ENCODE assay signal across 1 fruit fly cellular context in genomic region chr2L:6841349-6841748, dm6.
A peak's percentile ranks its signal among the peaks of the same experiment; 100 is the strongest.
TF ChIP-seq lines count a peak whose summit lies in the region.

No protein-coding gene starts in this region.

TF ChIP-seq in whole organism, embryonic, 481 proteins besides CTCF, POLR2A, EP300 and RAD21 (continued from another document and continues in another):
- TF ChIP-seq sr (GFP tag; IDR thresholded peaks at IDR 0.05; lab: Robert Waterston, UW) (no peak), Bgb (GFP tag; IDR thresholded peaks at IDR 0.05; lab: Robert Waterston, UW; ENCODE audit: partially characterized antibody) (no peak), gem (tag; optimal IDR thresholded peaks at IDR 0.05; lab: Kevin White, UChicago) (peak; percentile 83), CG17328 (GFP tag; IDR thresholded peaks at IDR 0.05; lab: Robert Waterston, UW) (peak; percentile 90), bbx (GFP tag; IDR thresholded peaks at IDR 0.05; lab: Robert Waterston, UW; ENCODE audit: partially characterized antibody) (no peak), Ravus (GFP tag; IDR thresholded peaks at IDR 0.05; lab: Robert Waterston, UW) (no peak), usp (GFP tag; optimal IDR thresholded peaks at IDR 0.05; lab: Kevin White, UChicago) (no peak), CG2129 (GFP tag; IDR thresholded peaks at IDR 0.05; lab: Robert Waterston, UW; ENCODE audit: partially characterized antibody) (no peak), klu (GFP tag; IDR thresholded peaks at IDR 0.05; lab: Robert Waterston, UW) (peak; percentile 35; the same call in 1 of the 2 replicates), Vsx1 (GFP tag; optimal IDR thresholded peaks at IDR 0.05; lab: Kevin White, UChicago) (peak; percentile 30), dan (GFP tag; IDR thresholded peaks at IDR 0.05; lab: Robert Waterston, UW) (peak; percentile 69), Camta (GFP tag; optimal IDR thresholded peaks at IDR 0.05; lab: Kevin White, UChicago) (peak; percentile 59), her (GFP tag; optimal IDR thresholded peaks at IDR 0.05; lab: Kevin White, UChicago) (peak; percentile 47), phol (tag; optimal IDR thresholded peaks at IDR 0.05; lab: Kevin White, UChicago) (peak; percentile 83), Xrp1 (GFP tag; IDR thresholded peaks at IDR 0.05; lab: Robert Waterston, UW) (peak; percentile 94), slp2 (GFP tag; optimal IDR thresholded peaks at IDR 0.05; lab: Kevin White, UChicago) (peak; percentile 64), Nf-YC (tag; optimal IDR thresholded peaks at IDR 0.05; lab: Kevin White, UChicago) (peak; percentile 64), CG4404 (GFP tag; IDR thresholded peaks at IDR 0.05; lab: Robert Waterston, UW) (peak; percentile 88), ATbp (GFP tag; optimal IDR thresholded peaks at IDR 0.05; lab: Kevin White, UChicago) (peak; percentile 68), zfh2 (GFP tag; optimal IDR thresholded peaks at IDR 0.05; lab: Kevin White, UChicago) (no peak), Rfx (GFP tag; IDR thresholded peaks at IDR 0.05; lab: Robert Waterston, UW) (peak; percentile 55; the same call in 1 of the 2 replicates), vvl (GFP tag; IDR thresholded peaks at IDR 0.05; lab: Robert Waterston, UW) (peak; percentile 90), CG30431 (GFP tag; optimal IDR thresholded peaks at IDR 0.05; lab: Kevin White, UChicago) (peak; percentile 70), Hr51 (GFP tag; optimal IDR thresholded peaks at IDR 0.05; lab: Kevin White, UChicago) (peak; percentile 40 to 64), ken (GFP tag; IDR thresholded peaks at IDR 0.05; lab: Robert Waterston, UW) (peak; percentile 85), ato (GFP tag; IDR thresholded peaks at IDR 0.05; lab: Robert Waterston, UW; ENCODE audit: partially characterized antibody) (no peak), CG10979 (tag; optimal IDR thresholded peaks at IDR 0.05; lab: Kevin White, UChicago) (peak; percentile 89), z (GFP tag; IDR thresholded peaks at IDR 0.05; lab: Robert Waterston, UW) (0 out of 3 replicates have a peak, but pooled peaks have one; percentile 44), az2 (GFP tag; optimal IDR thresholded peaks at IDR 0.05; lab: Kevin White, UChicago) (peak; percentile 67), Lim3 (GFP tag; IDR thresholded peaks at IDR 0.05; lab: Robert Waterston, UW) (0 out of 2 replicates have a peak, but pooled peaks have one; percentile 12), br (optimal IDR thresholded peaks at IDR 0.05; lab: Kevin White, UChicago) (no peak), NfI (GFP tag; optimal IDR thresholded peaks at IDR 0.05; lab: Kevin White, UChicago) (peak; percentile 34), CG2202 (tag; optimal IDR thresholded peaks at IDR 0.05; lab: Kevin White, UChicago) (peak; percentile 79), CG1832 (GFP tag; optimal IDR thresholded peaks at IDR 0.05; lab: Kevin White, UChicago) (no peak), Dad (GFP tag; optimal IDR thresholded peaks at IDR 0.05; lab: Kevin White, UChicago) (peak; percentile 64), CG6854 (GFP tag; optimal IDR thresholded peaks at IDR 0.05; lab: Kevin White, UChicago) (no peak), PHDP (tag; optimal IDR thresholded peaks at IDR 0.05; lab: Kevin White, UChicago) (no peak), ranshi (GFP tag; IDR thresholded peaks at IDR 0.05; lab: Robert Waterston, UW) (peak; percentile 67; the same call in 1 of the 2 replicates), gcm (GFP tag; optimal IDR thresholded peaks at IDR 0.05; lab: Kevin White, UChicago) (peak; percentile 75), CG12219 (GFP tag; optimal IDR thresholded peaks at IDR 0.05; lab: Kevin White, UChicago) (peak; percentile 69), vnd (GFP tag; IDR thresholded peaks at IDR 0.05; lab: Robert Waterston, UW; ENCODE audit: partially characterized antibody) (no peak), Kr (GFP tag; optimal IDR thresholded peaks at IDR 0.05; lab: Kevin White, UChicago) (peak; percentile 67), CG14667 (GFP tag; IDR thresholded peaks at IDR 0.05; lab: Robert Waterston, UW) (peak; percentile 72), CG6254 (GFP tag; optimal IDR thresholded peaks at IDR 0.05; lab: Kevin White, UChicago) (peak; percentile 63), CG12769 (tag; optimal IDR thresholded peaks at IDR 0.05; lab: Kevin White, UChicago) (no peak), CG17361 (GFP tag; IDR thresholded peaks at IDR 0.05; lab: Robert Waterston, UW) (peak; percentile 82), odd (GFP tag; optimal IDR thresholded peaks at IDR 0.05; lab: Kevin White, UChicago) (peak; percentile 38), CG8765 (GFP tag; IDR thresholded peaks at IDR 0.05; lab: Robert Waterston, UW) (peak; percentile 82), CG7357 (GFP tag; IDR thresholded peaks at IDR 0.05; lab: Robert Waterston, UW) (peak; percentile 65; the same call in 2 of the 3 replicates), CG6813 (GFP tag; optimal IDR thresholded peaks at IDR 0.05; lab: Kevin White, UChicago) (peak; percentile 71), esg (GFP tag; conservative IDR thresholded peaks at IDR 0.05; lab: Robert Waterston, UW) (peak; percentile 58), Mrtf (GFP tag; IDR thresholded peaks at IDR 0.05; lab: Robert Waterston, UW) (peak; percentile 47; the same call in 1 of the 3 replicates), D (optimal IDR thresholded peaks at IDR 0.05; lab: Kevin White, UChicago) (no peak), D (GFP tag; optimal IDR thresholded peaks at IDR 0.05; lab: Kevin White, UChicago) (peak; percentile 93), H15 (GFP tag; IDR thresholded peaks at IDR 0.05; lab: Robert Waterston, UW) (peak; percentile 63; the same call in 2 of the 3 replicates), CG8281 (tag; optimal IDR thresholded peaks at IDR 0.05; lab: Kevin White, UChicago) (peak; percentile 28), CG4617 (GFP tag; optimal IDR thresholded peaks at IDR 0.05; lab: Kevin White, UChicago; ENCODE audit: borderline replicate concordance) (peak; percentile 16), Doc2 (GFP tag; IDR thresholded peaks at IDR 0.05; lab: Robert Waterston, UW) (no peak), Tbp (GFP tag; optimal IDR thresholded peaks at IDR 0.05; lab: Kevin White, UChicago) (no peak), CG12236 (GFP tag; optimal IDR thresholded peaks at IDR 0.05; lab: Kevin White, UChicago) (peak; percentile 7), Hr78 (GFP tag; optimal IDR thresholded peaks at IDR 0.05; lab: Kevin White, UChicago) (peak in 1 of 2 experiments; percentile 2), Hr3 (GFP tag; optimal IDR thresholded peaks at IDR 0.05; lab: Kevin White, UChicago) (peak; percentile 62), bab2 (GFP tag; optimal IDR thresholded peaks at IDR 0.05; lab: Kevin White, UChicago) (peak; percentile 75), CG17802 (tag; optimal IDR thresholded peaks at IDR 0.05; lab: Kevin White, UChicago) (peak; percentile 61), CG10147 (GFP tag; optimal IDR thresholded peaks at IDR 0.05; lab: Kevin White, UChicago) (no peak), Blimp-1 (GFP tag; optimal IDR thresholded peaks at IDR 0.05; lab: Kevin White, UChicago) (peak; percentile 78), CG14860 (GFP tag; IDR thresholded peaks at IDR 0.05; lab: Robert Waterston, UW; ENCODE audit: partially characterized antibody) (no peak), pnt (GFP tag; optimal IDR thresholded peaks at IDR 0.05; lab: Kevin White, UChicago) (peak; percentile 80), al (GFP tag; IDR thresholded peaks at IDR 0.05; lab: Robert Waterston, UW) (no peak), CG12391 (tag; optimal IDR thresholded peaks at IDR 0.05; lab: Kevin White, UChicago) (peak; percentile 74), CG10366 (GFP tag; IDR thresholded peaks at IDR 0.05; lab: Robert Waterston, UW) (peak; percentile 58), CG17612 (GFP tag; IDR thresholded peaks at IDR 0.05; lab: Robert Waterston, UW) (0 out of 2 replicates have a peak, but pooled peaks have one; percentile 10), Poxn (GFP tag; IDR thresholded peaks at IDR 0.05; lab: Robert Waterston, UW) (no peak), Rx (GFP tag; IDR thresholded peaks at IDR 0.05; lab: Robert Waterston, UW) (peak; percentile 81), ab (GFP tag; optimal IDR thresholded peaks at IDR 0.05; lab: Kevin White, UChicago) (no peak), lov (optimal IDR thresholded peaks at IDR 0.05; lab: Kevin White, UChicago) (no peak), lov (GFP tag; IDR thresholded peaks at IDR 0.05; lab: Robert Waterston, UW) (peak; percentile 82; the same call in 2 of the 3 replicates), sd (tag; optimal IDR thresholded peaks at IDR 0.05; lab: Kevin White, UChicago) (no peak), gfzf (GFP tag; optimal IDR thresholded peaks at IDR 0.05; lab: Kevin White, UChicago) (no peak), CG9609 (GFP tag; optimal IDR thresholded peaks at IDR 0.05; lab: Kevin White, UChicago) (peak; percentile 56), tin (GFP tag; optimal IDR thresholded peaks at IDR 0.05; lab: Kevin White, UChicago) (peak; percentile 73), Dref (GFP tag; IDR thresholded peaks at IDR 0.05; lab: Robert Waterston, UW) (no peak), bowl (GFP tag; IDR thresholded peaks at IDR 0.05; lab: Robert Waterston, UW) (no peak), CG17186 (GFP tag; optimal IDR thresholded peaks at IDR 0.05; lab: Kevin White, UChicago) (no peak), CG14710 (tag; optimal IDR thresholded peaks at IDR 0.05; lab: Kevin White, UChicago) (peak; percentile 85), CG10543 (GFP tag; optimal IDR thresholded peaks at IDR 0.05; lab: Kevin White, UChicago) (peak; percentile 3), NFAT (GFP tag; IDR thresholded peaks at IDR 0.05; lab: Robert Waterston, UW) (no peak), ssp (GFP tag; IDR thresholded peaks at IDR 0.05; lab: Robert Waterston, UW) (peak; percentile 65), Bteb2 (GFP tag; optimal IDR thresholded peaks at IDR 0.05; lab: Kevin White, UChicago) (no peak), MTF-1 (GFP tag; optimal IDR thresholded peaks at IDR 0.05; lab: Kevin White, UChicago; ENCODE audit: borderline replicate concordance) (peak; percentile 51), CG10565 (GFP tag; optimal IDR thresholded peaks at IDR 0.05; lab: Kevin White, UChicago) (no peak), CG14050 (GFP tag; IDR thresholded peaks at IDR 0.05; lab: Robert Waterston, UW) (peak; percentile 40; the same call in 2 of the 3 replicates), CG13775 (GFP tag; optimal IDR thresholded peaks at IDR 0.05; lab: Kevin White, UChicago) (peak; percentile 63), Doc3 (GFP tag; IDR thresholded peaks at IDR 0.05; lab: Robert Waterston, UW; ENCODE audit: partially characterized antibody) (no peak), Dfd (GFP tag; optimal IDR thresholded peaks at IDR 0.05; lab: Kevin White, UChicago) (no peak), fd96Cb (tag; optimal IDR thresholded peaks at IDR 0.05; lab: Kevin White, UChicago) (peak; percentile 67), CG10462 (GFP tag; optimal IDR thresholded peaks at IDR 0.05; lab: Kevin White, UChicago) (peak; percentile 64), CG16815 (GFP tag; optimal IDR thresholded peaks at IDR 0.05; lab: Kevin White, UChicago) (peak; percentile 80), grau (tag; optimal IDR thresholded peaks at IDR 0.05; lab: Kevin White, UChicago) (peak; percentile 70), ci (GFP tag; IDR thresholded peaks at IDR 0.05; lab: Robert Waterston, UW) (peak; percentile 91), CG30020 (tag; optimal IDR thresholded peaks at IDR 0.05; lab: Kevin White, UChicago) (no peak), dmrt11E (tag; optimal IDR thresholded peaks at IDR 0.05; lab: Kevin White, UChicago) (peak; percentile 93), ind (GFP tag; optimal IDR thresholded peaks at IDR 0.05; lab: Kevin White, UChicago) (peak; percentile 50), CG2875 (GFP tag; optimal IDR thresholded peaks at IDR 0.05; lab: Kevin White, UChicago) (peak; percentile 66), CG3407 (GFP tag; optimal IDR thresholded peaks at IDR 0.05; lab: Kevin White, UChicago) (peak; percentile 65), dimm (GFP tag; IDR thresholded peaks at IDR 0.05; lab: Robert Waterston, UW) (peak; percentile 44; the same call in 1 of the 2 replicates), CG13424 (tag; optimal IDR thresholded peaks at IDR 0.05; lab: Kevin White, UChicago) (peak; percentile 79), CG11504 (tag; optimal IDR thresholded peaks at IDR 0.05; lab: Kevin White, UChicago) (peak; percentile 75), TFAM (GFP tag; optimal IDR thresholded peaks at IDR 0.05; lab: Kevin White, UChicago) (no peak), Dbx (GFP tag; IDR thresholded peaks at IDR 0.05; lab: Robert Waterston, UW) (no peak), CG33213 (GFP tag; optimal IDR thresholded peaks at IDR 0.05; lab: Kevin White, UChicago) (peak; percentile 55), mirr (GFP tag; optimal IDR thresholded peaks at IDR 0.05; lab: Kevin White, UChicago) (no peak), onecut (GFP tag; IDR thresholded peaks at IDR 0.05; lab: Robert Waterston, UW) (peak; percentile 81), CG9437 (GFP tag; optimal IDR thresholded peaks at IDR 0.05; lab: Kevin White, UChicago) (peak; percentile 36), MESR4 (GFP tag; optimal IDR thresholded peaks at IDR 0.05; lab: Kevin White, UChicago) (no peak), Nf-YB (GFP tag; optimal IDR thresholded peaks at IDR 0.05; lab: Kevin White, UChicago) (peak; percentile 65), CG11696 (GFP tag; IDR thresholded peaks at IDR 0.05; lab: Robert Waterston, UW) (peak; percentile 52; the same call in 1 of the 2 replicates), Dll (GFP tag; IDR thresholded peaks at IDR 0.05; lab: Robert Waterston, UW; ENCODE audit: partially characterized antibody) (no peak), pan (optimal IDR thresholded peaks at IDR 0.05; lab: Kevin White, UChicago) (no peak), pan (GFP tag; optimal IDR thresholded peaks at IDR 0.05 in 1 of 2, IDR thresholded peaks at IDR 0.05 in 1 of 2) (peak in 1 of 2 experiments; percentile 64), hkb (optimal IDR thresholded peaks at IDR 0.05; lab: Kevin White, UChicago) (no peak), hkb (GFP tag; IDR thresholded peaks at IDR 0.05; lab: Robert Waterston, UW) (peak; percentile 83), bcd (GFP tag; optimal IDR thresholded peaks at IDR 0.05; lab: Kevin White, UChicago) (peak; percentile 61), CG10267 (tag; optimal IDR thresholded peaks at IDR 0.05; lab: Kevin White, UChicago) (peak; percentile 75), twi (tag; optimal IDR thresholded peaks at IDR 0.05; lab: Kevin White, UChicago) (peak; percentile 70), CG4360 (GFP tag; IDR thresholded peaks at IDR 0.05; lab: Robert Waterston, UW) (peak; percentile 53; the same call in 1 of the 2 replicates), row (GFP tag; IDR thresholded peaks at IDR 0.05; lab: Robert Waterston, UW) (peak; percentile 86), dysf (GFP tag; IDR thresholded peaks at IDR 0.05; lab: Robert Waterston, UW) (peak; percentile 70; the same call in 2 of the 3 replicates), B-H1 (GFP tag; IDR thresholded peaks at IDR 0.05; lab: Robert Waterston, UW) (peak; percentile 42; the same call in 2 of the 3 replicates), BtbVII (GFP tag; optimal IDR thresholded peaks at IDR 0.05; lab: Kevin White, UChicago) (no peak)
